Worm (Caenorhabditis elegans) whole organism, mixed stage, embryonic: ENCODE results near the gene F10D7.3.
A peak's percentile ranks its signal among the peaks of the same experiment; 100 is the strongest.

Experiments used
- M03D4.4 ChIP-seq: sonication (generic microtip); optimal IDR thresholded peaks from 2 replicates; lab custom pipeline; 2017; ENCODE audit warnings: mild to moderate bottlenecking, missing genetic modification characterization, missing compliant biosample characterization
- ceh-39 ChIP-seq: fragments of 150-350 bp; optimal IDR thresholded peaks from 2 replicates; lab custom pipeline; 2014; ENCODE audit warnings: missing biosample characterization, missing genetic modification characterization
- ceh-83 ChIP-seq: fragments of 200-800 bp; sonication (Bioruptor generic); optimal IDR thresholded peaks from 2 replicates; lab custom pipeline; 2018; ENCODE audit warnings: mild to moderate bottlenecking, missing genetic modification characterization, missing compliant biosample characterization
- ces-1 ChIP-seq: fragments of 150-350 bp; optimal IDR thresholded peaks from 2 replicates; lab custom pipeline; 2014; ENCODE audit warnings: missing biosample characterization, missing genetic modification reagents, missing genetic modification characterization
- cnd-1 ChIP-seq: fragments of 200-800 bp; sonication (Bioruptor generic); optimal IDR thresholded peaks from 2 replicates; lab custom pipeline; 2018; ENCODE audit warnings: mild to moderate bottlenecking, missing genetic modification characterization, missing compliant biosample characterization
- drap-1 ChIP-seq: fragments of 200-800 bp; sonication (Bioruptor generic); optimal IDR thresholded peaks from 3 replicates; lab custom pipeline; 2018; ENCODE audit warnings: mild to moderate bottlenecking, missing genetic modification characterization, missing compliant biosample characterization
- elt-1 ChIP-seq: sonication (generic microtip); optimal IDR thresholded peaks from 2 replicates; lab custom pipeline; 2017; ENCODE audit warnings: missing genetic modification characterization, mild to moderate bottlenecking, missing compliant biosample characterization, antibody characterized with exemption, moderate library complexity, borderline replicate concordance; ENCODE audit not compliant: insufficient read depth
- elt-3 ChIP-seq: fragments of 150-350 bp; optimal IDR thresholded peaks from 2 replicates; lab custom pipeline; 2014; ENCODE audit warnings: missing biosample characterization, missing genetic modification characterization
- flh-1 ChIP-seq: fragments of 200-800 bp; sonication (Bioruptor generic); optimal IDR thresholded peaks from 2 replicates; lab custom pipeline; 2018; ENCODE audit warnings: mild to moderate bottlenecking, missing genetic modification characterization, moderate library complexity, missing compliant biosample characterization
- ham-2 ChIP-seq: fragments of 200-800 bp; sonication (Bioruptor generic); optimal IDR thresholded peaks from 2 replicates; lab custom pipeline; 2018; ENCODE audit warnings: mild to moderate bottlenecking, missing genetic modification characterization, missing compliant biosample characterization
- hlh-1 ChIP-seq: fragments of 150-350 bp; optimal IDR thresholded peaks from 2 replicates; lab custom pipeline; 2014; ENCODE audit warnings: missing biosample characterization, missing genetic modification reagents, missing genetic modification characterization
- lsy-2 ChIP-seq: fragments of 150-350 bp; optimal IDR thresholded peaks from 2 replicates; lab custom pipeline; 2014; ENCODE audit warnings: missing biosample characterization, missing genetic modification characterization
- mab-5 ChIP-seq: fragments of 150-350 bp; optimal IDR thresholded peaks from 2 replicates; lab custom pipeline; 2014; ENCODE audit warnings: missing biosample characterization, missing genetic modification characterization
- mep-1 ChIP-seq: fragments of 150-350 bp; optimal IDR thresholded peaks from 2 replicates; lab custom pipeline; 2017; ENCODE audit warnings: missing biosample characterization, missing genetic modification reagents, missing genetic modification characterization, inconsistent platforms
- mls-2 ChIP-seq: sonication (generic microtip); optimal IDR thresholded peaks from 2 replicates; lab custom pipeline; 2016; ENCODE audit warnings: mild to moderate bottlenecking, missing genetic modification characterization, moderate library complexity, missing compliant biosample characterization
- nhr-12 ChIP-seq: fragments of 150-350 bp; optimal IDR thresholded peaks from 2 replicates; lab custom pipeline; 2014; ENCODE audit warnings: missing biosample characterization, missing genetic modification characterization
- nhr-2 ChIP-seq: fragments of 150-350 bp; optimal IDR thresholded peaks from 2 replicates; lab custom pipeline; 2014; ENCODE audit warnings: missing biosample characterization, missing genetic modification characterization
- nhr-28 ChIP-seq: fragments of 150-350 bp; optimal IDR thresholded peaks from 2 replicates; lab custom pipeline; 2014; ENCODE audit warnings: missing biosample characterization, missing genetic modification characterization
- nhr-76 ChIP-seq: sonication (generic microtip); optimal IDR thresholded peaks from 2 replicates; lab custom pipeline; 2017; ENCODE audit warnings: missing biosample characterization, missing genetic modification characterization
- pha-4 ChIP-seq: fragments of 150-350 bp; optimal IDR thresholded peaks from 2 replicates; lab custom pipeline; 2018; ENCODE audit warnings: missing biosample characterization, missing genetic modification reagents, missing genetic modification characterization
- snpc-4 ChIP-seq: fragments of 150-350 bp; optimal IDR thresholded peaks from 2 replicates; lab custom pipeline; 2014; ENCODE audit warnings: missing biosample characterization, missing genetic modification characterization
- sptf-1 ChIP-seq: sonication (generic microtip); optimal IDR thresholded peaks from 2 replicates; lab custom pipeline; 2017; ENCODE audit warnings: mild to moderate bottlenecking, missing genetic modification characterization, moderate library complexity, missing compliant biosample characterization
- tbx-8 ChIP-seq: fragments of 200-800 bp; sonication (Bioruptor generic); optimal IDR thresholded peaks from 2 replicates; lab custom pipeline; 2018; ENCODE audit warnings: mild to moderate bottlenecking, missing genetic modification characterization, moderate library complexity, missing compliant biosample characterization
- unc-120 ChIP-seq: sonication (generic microtip); optimal IDR thresholded peaks from 2 replicates; lab custom pipeline; 2017; ENCODE audit warnings: missing genetic modification characterization, missing compliant biosample characterization; ENCODE audit not compliant: poor library complexity, severe bottlenecking
- unc-39 ChIP-seq: fragments of 150-350 bp; optimal IDR thresholded peaks from 2 replicates; lab custom pipeline; 2014; ENCODE audit warnings: missing biosample characterization, missing genetic modification characterization
- unc-62 ChIP-seq: fragments of 150-350 bp; optimal IDR thresholded peaks from 2 replicates; lab custom pipeline; 2014; ENCODE audit warnings: missing biosample characterization, missing genetic modification reagents, missing genetic modification characterization
- ztf-11 ChIP-seq: fragments of 150-350 bp; optimal IDR thresholded peaks from 2 replicates; lab custom pipeline; 2014; ENCODE audit warnings: missing biosample characterization, missing genetic modification characterization

Gene F10D7.3

ce11 chrX:17385102-17385501, 10.7 kb upstream of the F10D7.3 start:
- TF ChIP-seq elt-3 (tag; lab: Kevin White, UChicago) (no peak), unc-120 (tag; lab: Kevin White, UChicago) (no peak), drap-1 (GFP tag; lab: Kevin White, UChicago) (no peak)

- no peak for TF ChIP-seq ceh-39
- no peak for TF ChIP-seq mep-1 (tag; lab: Kevin White, UChicago)
- TF ChIP-seq tbx-8 (GFP tag; lab: Kevin White, UChicago): no peak
- TF ChIP-seq unc-120 (tag; lab: Kevin White, UChicago): no peak
- no peak for TF ChIP-seq nhr-28
- TF ChIP-seq nhr-12 (tag; lab: Kevin White, UChicago): no peak
- no peak for TF ChIP-seq M03D4.4 (tag; lab: Kevin White, UChicago)
- TF ChIP-seq sptf-1 (tag; lab: Kevin White, UChicago): no peak
- TF ChIP-seq snpc-4 (tag; lab: Kevin White, UChicago): no peak
- TF ChIP-seq flh-1: no peak
- TF ChIP-seq pha-4: no peak
- no peak for TF ChIP-seq ces-1 (GFP tag; lab: Kevin White, UChicago)
- TF ChIP-seq ceh-83 (GFP tag; lab: Kevin White, UChicago): no peak
- no peak for TF ChIP-seq mab-5 (tag; lab: Kevin White, UChicago)
- no peak for TF ChIP-seq nhr-76 (tag; lab: Kevin White, UChicago)
- no peak for TF ChIP-seq ham-2 (GFP tag; lab: Kevin White, UChicago)
These were observed 9.9 kb upstream of the F10D7.3 start for ce11 chrX:17384343-17384742.

ce11 chrX:17381975-17382374, 7.5 kb upstream of the F10D7.3 start, which contains the start of gene F10D7.4:
TSS of gene F10D7.4 (minus strand) at chrX:17382075.
- TF ChIP-seq mls-2 (no peak), drap-1 (GFP tag; lab: Kevin White, UChicago) (no peak), ceh-39 (no peak), nhr-76 (tag; lab: Kevin White, UChicago) (no peak), lsy-2 (no peak), unc-39 (tag; lab: Kevin White, UChicago) (no peak), hlh-1 (no peak), mep-1 (tag; lab: Kevin White, UChicago) (no peak), pha-4 (no peak)

- no peak for TF ChIP-seq nhr-12 (tag; lab: Kevin White, UChicago)
- no peak for TF ChIP-seq pha-4
- no peak for TF ChIP-seq nhr-2 (tag; lab: Kevin White, UChicago)
These were observed 5.2 kb upstream of the F10D7.3 start, which contains the start of gene F10D7.10 for ce11 chrX:17379675-17380074. TSS of gene F10D7.10 (minus strand) at chrX:17379775.

ce11 chrX:17378996-17379395, 4.6 kb upstream of the F10D7.3 start:
- TF ChIP-seq cnd-1 (tag; lab: Kevin White, UChicago): no peak
- no peak for TF ChIP-seq ztf-11 (tag; lab: Kevin White, UChicago)
- no peak for TF ChIP-seq mls-2
- TF ChIP-seq ceh-39: no peak
- TF ChIP-seq unc-62 (GFP tag; lab: Kevin White, UChicago): no peak
- TF ChIP-seq ces-1 (GFP tag; lab: Kevin White, UChicago): no peak

- TF ChIP-seq snpc-4 (tag; lab: Kevin White, UChicago): no peak
- TF ChIP-seq M03D4.4 (tag; lab: Kevin White, UChicago): no peak
- no peak for TF ChIP-seq drap-1 (GFP tag; lab: Kevin White, UChicago)
- no peak for TF ChIP-seq elt-1 (tag; lab: Kevin White, UChicago)
- TF ChIP-seq nhr-76 (tag; lab: Kevin White, UChicago): no peak
- no peak for TF ChIP-seq cnd-1 (tag; lab: Kevin White, UChicago)
These were observed 1.4 kb upstream of the F10D7.3 start for ce11 chrX:17375877-17376276.

- TF ChIP-seq flh-1: no peak
- TF ChIP-seq unc-62 (GFP tag; lab: Kevin White, UChicago): peak; percentile 64
- no peak for TF ChIP-seq elt-3 (tag; lab: Kevin White, UChicago)
These were observed 479 bp downstream of the F10D7.3 start for ce11 chrX:17373955-17374354.
